Worm (Caenorhabditis elegans): ENCODE data around the gene max-2.

DNA sequence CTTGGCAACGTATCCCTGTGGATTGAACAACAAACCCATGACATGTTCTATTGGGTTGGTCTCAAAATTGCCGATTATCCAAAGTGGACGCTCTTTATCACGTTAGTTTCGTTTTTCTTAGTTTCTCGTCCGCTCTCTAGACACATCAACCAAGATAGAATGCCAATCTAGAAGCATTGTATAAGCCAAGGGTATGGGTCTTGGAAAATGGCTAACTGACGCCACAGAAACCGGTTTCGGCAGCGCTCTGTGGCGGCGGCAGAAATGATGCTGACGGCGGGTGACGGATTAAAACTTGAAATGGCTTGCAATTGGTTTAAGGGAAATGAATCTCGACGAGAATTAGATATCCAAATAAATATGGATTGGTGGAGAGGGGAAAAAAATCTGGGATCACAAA lies 60.1 kb downstream of the max-2 start:
- TF ChIP-seq elt-1 (tag; optimal IDR thresholded peaks at IDR 0.05; ENCODE audit: borderline replicate concordance, insufficient read depth) (no peak), nhr-12 (tag; optimal IDR thresholded peaks at IDR 0.05) (no peak)

All from whole organism, mixed stage, embryonic.